Worm (Caenorhabditis elegans) whole organism, late embryonic: ENCODE measurements around the gene fbxa-48.

Experiments
- ama-1 ChIP-seq: fragments of 150-350 bp; optimal IDR thresholded peaks from 2 replicates; lab custom pipeline; 2014
- ceh-19 ChIP-seq: fragments of 200-800 bp; sonication (Bioruptor generic); optimal IDR thresholded peaks from 2 replicates; lab custom pipeline; 2018; ENCODE audit warnings: mild to moderate bottlenecking, missing genetic modification characterization, missing compliant biosample characterization
- ceh-34 ChIP-seq: sonication (generic microtip); optimal IDR thresholded peaks from 2 replicates; lab custom pipeline; 2016; ENCODE audit warnings: mild to moderate bottlenecking, missing genetic modification characterization, missing compliant biosample characterization
- dve-1 ChIP-seq: sonication (generic microtip); optimal IDR thresholded peaks from 2 replicates; lab custom pipeline; 2017; ENCODE audit warnings: antibody characterized with exemption, mild to moderate bottlenecking, missing genetic modification characterization, missing compliant biosample characterization
- elt-2 ChIP-seq: sonication (generic microtip); optimal IDR thresholded peaks from 2 replicates; lab custom pipeline; 2016; ENCODE audit warnings: missing genetic modification reagents, missing genetic modification characterization, missing compliant biosample characterization
- ets-4 ChIP-seq: sonication (generic microtip); optimal IDR thresholded peaks from 2 replicates; lab custom pipeline; 2016; ENCODE audit warnings: missing genetic modification characterization, missing compliant biosample characterization
- hlh-6 ChIP-seq: sonication (generic microtip); optimal IDR thresholded peaks from 2 replicates; lab custom pipeline; 2016; ENCODE audit warnings: missing genotype, missing genetic modification characterization, missing compliant biosample characterization
- nhr-11 ChIP-seq: fragments of 150-350 bp; optimal IDR thresholded peaks from 2 replicates; lab custom pipeline; 2014; ENCODE audit warnings: missing biosample characterization, missing genetic modification characterization
- pax-1 ChIP-seq: fragments of 150-350 bp; optimal IDR thresholded peaks from 2 replicates; lab custom pipeline; 2014; ENCODE audit warnings: missing biosample characterization, missing genetic modification characterization
- pha-4 ChIP-seq: fragments of 150-350 bp; optimal IDR thresholded peaks from 2 replicates; lab custom pipeline; 2018; ENCODE audit warnings: missing biosample characterization, missing genetic modification reagents, missing genetic modification characterization
- pqm-1 ChIP-seq: sonication (generic microtip); optimal IDR thresholded peaks from 2 replicates; lab custom pipeline; 2016; ENCODE audit warnings: missing genetic modification characterization, missing compliant biosample characterization
- sox-4 ChIP-seq: sonication (generic microtip); optimal IDR thresholded peaks from 2 replicates; lab custom pipeline; 2017; ENCODE audit warnings: mild to moderate bottlenecking, missing genetic modification characterization, inconsistent platforms, missing compliant biosample characterization
- tbx-2 ChIP-seq: sonication (generic microtip); optimal IDR thresholded peaks from 2 replicates; lab custom pipeline; 2016; ENCODE audit warnings: missing genetic modification characterization, missing compliant biosample characterization
- ttx-3 ChIP-seq: sonication (generic microtip); optimal IDR thresholded peaks from 2 replicates; lab custom pipeline; 2016; ENCODE audit warnings: missing genetic modification reagents, missing genetic modification characterization, missing compliant biosample characterization

ce11 chrIII:2304149-2304548, 32.2 kb upstream of the fbxa-48 start:
- TF ChIP-seq dve-1 (tag; lab: Kevin White, UChicago) (no peak), ceh-19 (GFP tag; lab: Kevin White, UChicago) (no peak), nhr-11 (tag; lab: Kevin White, UChicago) (no peak), pax-1 (tag; lab: Kevin White, UChicago) (no peak), ttx-3 (no peak), hlh-6 (tag; lab: Kevin White, UChicago) (no peak), tbx-2 (tag; lab: Kevin White, UChicago) (no peak), pha-4 (tag; lab: Kevin White, UChicago) (no peak), sox-4 (no peak), ets-4 (tag; lab: Kevin White, UChicago) (no peak), ama-1 (no peak), pqm-1 (tag; lab: Kevin White, UChicago) (no peak), ceh-34 (tag; lab: Kevin White, UChicago) (no peak), elt-2 (tag; lab: Kevin White, UChicago) (no peak)
